Worm (Caenorhabditis elegans) whole organism, L3 larva: ENCODE measurements around the gene syd-9.

Experiments
- ama-1 ChIP-seq: fragments of 150-350 bp; optimal IDR thresholded peaks from 2 replicates; lab custom pipeline; 2018
- ceh-16 ChIP-seq: sonication (generic microtip); optimal IDR thresholded peaks from 2 replicates; lab custom pipeline; 2017; ENCODE audit warnings: missing biosample characterization, missing genetic modification characterization
- ceh-28 ChIP-seq: fragments of 150-350 bp; optimal IDR thresholded peaks from 2 replicates; lab custom pipeline; 2014; ENCODE audit warnings: missing biosample characterization, missing genetic modification reagents, missing genetic modification characterization
- elt-2 ChIP-seq: sonication (generic microtip); optimal IDR thresholded peaks from 2 replicates; lab custom pipeline; 2016; ENCODE audit warnings: missing genetic modification reagents, mild to moderate bottlenecking, missing genetic modification characterization, missing compliant biosample characterization
- mdl-1 ChIP-seq: fragments of 150-350 bp; optimal IDR thresholded peaks from 2 replicates; lab custom pipeline; 2014; ENCODE audit warnings: missing biosample characterization, missing genetic modification characterization
- nhr-25 ChIP-seq: sonication (generic microtip); optimal IDR thresholded peaks from 2 replicates; lab custom pipeline; 2017; ENCODE audit warnings: missing biosample characterization, missing genetic modification characterization
- sea-2 ChIP-seq: fragments of 150-350 bp; sonication (generic microtip); optimal IDR thresholded peaks from 4 replicates; lab custom pipeline; 2014; ENCODE audit warnings: missing biosample characterization, missing genetic modification reagents, missing genetic modification characterization
- skn-1 ChIP-seq: fragments of 150-350 bp; optimal IDR thresholded peaks from 2 replicates; lab custom pipeline; 2014; ENCODE audit warnings: missing biosample characterization, missing genetic modification characterization

DNA sequence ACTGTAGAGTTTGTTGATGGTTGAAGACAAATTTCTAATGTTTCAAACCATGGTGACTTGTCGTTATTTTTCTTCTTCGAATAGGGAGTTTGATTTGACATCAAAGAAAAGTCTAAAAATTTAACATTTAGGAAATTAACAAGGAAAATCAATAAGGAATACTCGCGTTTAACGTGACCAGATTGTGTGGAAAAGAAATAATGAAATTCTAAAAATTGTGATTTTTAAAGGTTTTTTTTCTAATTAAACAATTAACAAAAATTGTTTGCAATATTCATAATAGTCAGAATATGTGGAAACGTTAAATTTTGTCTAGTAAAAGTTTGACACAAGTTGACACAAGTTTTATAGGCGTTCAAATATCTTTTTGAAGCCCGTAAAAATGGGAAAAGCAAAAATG is 30.3 kb upstream of the syd-9 start, which contains the start of gene C55B6.4:
- no peak for TF ChIP-seq nhr-25 (tag; lab: Kevin White, UChicago)
- no peak for TF ChIP-seq ceh-16 (tag; lab: Kevin White, UChicago)
- TF ChIP-seq elt-2 (tag; lab: Kevin White, UChicago), result no peak
- no peak for TF ChIP-seq ama-1 (lab: Kevin White, UChicago)
- TF ChIP-seq mdl-1 (tag; lab: Kevin White, UChicago), result no peak
- no peak for TF ChIP-seq sea-2 (GFP tag; lab: Kevin White, UChicago)
- no peak for TF ChIP-seq ceh-28 (tag; lab: Kevin White, UChicago)
- no peak for TF ChIP-seq skn-1 (tag; lab: Kevin White, UChicago)
